Fruit fly (Drosophila melanogaster) whole organism: ENCODE measurements around the gene GV1.

ENCODE experiments used
- CG8478 ChIP-seq: fragments of >200 bp; optimal IDR thresholded peaks from 2 replicates; lab custom pipeline; 2018; ENCODE audit warnings: inconsistent platforms
- Dll ChIP-seq: fragments of >200 bp; optimal IDR thresholded peaks from 2 replicates; lab custom pipeline; 2017
- pan ChIP-seq: fragments of >200 bp; optimal IDR thresholded peaks from 2 replicates; lab custom pipeline; 2017
- usp ChIP-seq: fragments of >200 bp; optimal IDR thresholded peaks from 2 replicates; lab custom pipeline; 2017; ENCODE audit warnings: missing biosample characterization, missing genetic modification characterization, mixed read lengths

- TF ChIP-seq Dll (no peak), usp (GFP tag; lab: Kevin White, UChicago) (no peak), CG8478 (lab: Kevin White, UChicago) (no peak), pan (lab: Kevin White, UChicago) (no peak)
Observed at dm6 chr3L:1772593-1772992, 37.8 kb upstream of the GV1 start.
